Fruit fly (Drosophila melanogaster) Kc167 (cell line): ENCODE results near the gene CG31715.

Experiments used
- Myc ChIP-seq: fragments of >200 bp; optimal IDR thresholded peaks from 2 replicates; lab custom pipeline; 2017; ENCODE audit warnings: missing external identifiers
- Sin3A ChIP-seq: fragments of >200 bp; optimal IDR thresholded peaks from 2 replicates; lab custom pipeline; 2018; ENCODE audit warnings: missing external identifiers
- h ChIP-seq: fragments of >200 bp; optimal IDR thresholded peaks from 3 replicates; lab custom pipeline; 2018; ENCODE audit warnings: missing external identifiers
- insv ChIP-seq: fragments of >200 bp; optimal IDR thresholded peaks from 3 replicates; lab custom pipeline; 2018; ENCODE audit warnings: missing external identifiers
- psq ChIP-seq: fragments of >200 bp; optimal IDR thresholded peaks from 2 replicates; lab custom pipeline; 2017; ENCODE audit warnings: missing external identifiers
- ttk ChIP-seq: sonication (Bioruptor generic); optimal IDR thresholded peaks from 2 replicates; lab custom pipeline; 2017; ENCODE audit warnings: missing external identifiers

The CG31715 gene

DNA sequence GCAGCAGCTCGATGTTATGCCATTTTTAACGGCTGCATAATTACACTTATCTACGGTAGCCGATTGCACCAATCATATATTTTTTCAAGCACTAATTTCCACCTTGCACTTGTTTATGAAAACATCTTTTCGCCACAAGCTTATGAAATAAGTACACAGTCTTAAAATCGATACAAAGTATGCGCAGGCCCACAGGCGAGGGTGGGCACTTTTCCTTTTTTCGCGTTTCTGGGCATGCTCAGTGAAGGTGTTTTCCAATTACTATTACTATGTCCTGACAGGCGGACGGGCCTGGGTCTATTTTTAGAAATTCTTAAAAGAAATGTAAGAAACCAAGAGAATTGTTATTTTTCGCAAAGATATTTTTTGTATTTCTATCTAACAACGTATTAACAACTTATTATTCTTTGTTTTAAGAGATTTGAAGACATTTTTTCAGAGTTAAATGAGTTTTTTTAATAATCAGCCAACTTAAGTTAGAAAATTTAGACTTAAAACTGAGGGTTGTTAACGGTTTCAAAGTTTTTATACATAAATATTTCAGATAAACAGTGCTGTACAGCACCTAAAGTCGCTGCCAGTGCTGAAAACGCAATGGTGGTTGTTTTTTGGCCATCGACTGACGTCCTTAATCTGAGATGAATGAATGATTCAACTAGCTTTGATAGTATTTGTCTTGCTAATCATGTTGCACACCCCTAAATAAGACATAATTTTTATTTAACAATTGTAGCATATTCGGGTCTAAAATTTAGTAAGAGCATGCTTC lies 30.6 kb upstream of the CG31715 start, which contains the start of gene Cdk5alpha:
Cdk5alpha (minus strand) TSS at position 343 of the 769 bp plus-strand sequence.
- TF ChIP-seq insv (lab: Kevin White, UChicago) = no peak
- no peak for TF ChIP-seq h (lab: Kevin White, UChicago)
- TF ChIP-seq Myc (lab: Kevin White, UChicago) = no peak
- no peak for TF ChIP-seq Sin3A (lab: Kevin White, UChicago)
- TF ChIP-seq psq (lab: Kevin White, UChicago) = no peak
- TF ChIP-seq ttk (lab: Kevin White, UChicago) = no peak

DNA sequence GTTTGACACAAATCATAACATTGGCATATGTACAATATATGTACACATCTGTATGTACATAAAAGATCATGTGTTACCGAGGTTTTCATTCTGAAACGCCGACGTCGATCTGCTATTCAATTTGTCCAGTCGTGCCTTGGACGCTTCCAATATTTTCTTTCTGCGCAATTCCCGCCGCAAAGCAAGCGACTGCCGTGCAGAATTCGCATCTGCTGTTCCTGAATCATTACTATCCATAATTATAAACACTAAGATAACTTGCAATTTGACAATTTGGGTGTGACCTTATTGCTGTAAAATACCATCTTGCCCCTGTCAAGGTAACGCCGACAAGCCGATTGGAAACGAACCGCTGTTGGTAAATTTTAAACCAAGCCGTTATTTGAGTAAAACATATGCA lies 29.6 kb upstream of the CG31715 start:
- TF ChIP-seq insv (lab: Kevin White, UChicago) (no peak), Myc (lab: Kevin White, UChicago) (no peak)

DNA sequence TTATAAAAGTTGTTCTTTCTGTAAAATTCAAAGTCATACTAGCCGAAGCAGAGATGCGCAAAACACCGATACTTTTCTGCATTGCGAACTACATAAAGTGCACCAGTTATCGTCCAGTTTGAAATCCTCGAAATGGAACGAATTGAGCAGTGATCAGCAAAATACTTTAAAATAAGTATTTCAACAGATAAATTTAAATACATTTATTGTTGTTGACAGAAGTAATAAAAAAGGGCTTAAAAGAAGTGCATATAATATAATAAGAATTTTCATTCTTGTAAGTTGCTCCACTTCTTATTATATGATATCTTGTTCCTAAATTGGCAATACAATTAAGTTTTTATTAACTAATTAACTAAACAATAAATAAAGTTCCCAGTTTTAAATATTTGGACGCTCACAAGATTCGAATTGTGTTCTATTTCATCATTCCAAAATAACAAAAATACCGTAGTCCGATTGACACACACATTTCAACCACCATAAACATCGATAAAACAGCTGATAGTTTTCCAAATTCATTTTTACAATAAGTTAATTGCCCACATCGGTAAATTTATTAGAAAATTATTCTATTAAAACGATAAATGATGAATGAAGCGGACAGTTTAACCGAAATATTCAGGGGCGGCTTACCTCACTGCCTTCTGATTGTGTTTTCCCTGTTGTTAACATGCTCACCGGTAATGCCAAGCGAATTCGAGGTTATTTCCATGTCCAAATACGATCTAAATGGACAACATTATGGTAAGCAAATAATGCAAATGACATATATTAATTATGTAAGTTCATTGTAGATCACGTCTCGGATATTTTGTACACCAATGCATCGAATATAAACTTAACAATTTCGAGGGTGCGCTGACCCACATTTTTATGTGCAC lies 26.8 kb upstream of the CG31715 start, which contains the start of the genes Usp14 and CG4972:
Usp14 (minus strand) TSS at position 70 of the 884 bp plus-strand sequence.
CG4972 (plus strand) TSS at position 466 of the 884 bp plus-strand sequence.
- no peak for TF ChIP-seq psq (lab: Kevin White, UChicago)
- no peak for TF ChIP-seq insv (lab: Kevin White, UChicago)
- no peak for TF ChIP-seq Myc (lab: Kevin White, UChicago)
- TF ChIP-seq ttk (lab: Kevin White, UChicago) = no peak

DNA sequence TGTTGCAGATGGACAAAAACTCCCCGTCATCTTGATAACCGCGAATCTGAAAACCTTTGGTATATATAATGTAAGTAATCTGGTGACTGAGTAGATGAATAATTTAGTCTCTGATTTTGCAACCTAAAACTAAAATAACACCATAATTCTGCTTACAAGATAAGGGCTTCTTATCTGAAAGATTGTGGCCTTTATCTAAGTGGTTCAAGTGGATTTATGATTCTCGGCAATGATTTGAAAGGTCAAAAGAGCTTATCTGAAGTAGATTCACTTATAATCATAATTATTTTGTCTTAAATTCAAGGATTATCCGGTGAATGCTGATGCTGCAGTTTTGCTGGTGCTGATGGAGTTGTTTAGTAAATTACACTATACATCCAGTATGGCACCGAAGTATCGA lies 25.5 kb upstream of the CG31715 start:
- TF ChIP-seq h (lab: Kevin White, UChicago) (no peak), insv (lab: Kevin White, UChicago) (no peak), Myc (lab: Kevin White, UChicago) (no peak), ttk (lab: Kevin White, UChicago) (no peak), Sin3A (lab: Kevin White, UChicago) (no peak), psq (lab: Kevin White, UChicago) (no peak)

DNA sequence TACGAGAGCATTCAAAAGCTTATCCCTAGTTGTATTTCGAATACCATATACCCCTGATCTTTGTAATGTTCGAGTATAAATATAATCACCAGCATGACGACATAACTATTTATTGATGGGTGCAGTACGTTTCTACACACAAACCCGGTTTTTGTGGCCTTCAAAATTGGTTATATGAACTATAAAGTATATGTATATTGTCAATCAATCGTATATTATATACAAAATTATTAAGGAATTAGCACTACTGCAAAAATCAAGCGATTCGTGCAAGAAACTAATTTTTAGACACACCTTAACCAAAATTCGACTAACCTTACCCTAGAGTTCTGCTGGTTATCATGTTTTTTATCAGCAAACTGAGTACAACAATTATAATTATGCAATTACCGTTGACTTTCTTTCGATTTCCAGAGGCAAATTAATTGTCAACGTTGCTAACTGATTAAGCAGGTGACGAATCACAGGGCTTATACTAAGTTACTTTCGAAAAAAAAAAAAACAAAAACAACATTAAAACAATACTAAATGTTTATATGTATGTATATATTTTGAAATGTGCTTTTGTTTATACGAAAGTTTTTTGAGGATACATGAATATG lies 21.1 kb upstream of the CG31715 start:
- no peak for TF ChIP-seq ttk (lab: Kevin White, UChicago)
- no peak for TF ChIP-seq insv (lab: Kevin White, UChicago)
- no peak for TF ChIP-seq Sin3A (lab: Kevin White, UChicago)
- TF ChIP-seq psq (lab: Kevin White, UChicago) = no peak
- no peak for TF ChIP-seq h (lab: Kevin White, UChicago)
- no peak for TF ChIP-seq Myc (lab: Kevin White, UChicago)

- TF ChIP-seq h (lab: Kevin White, UChicago) (no peak), insv (lab: Kevin White, UChicago) (no peak), Sin3A (lab: Kevin White, UChicago) (no peak), Myc (lab: Kevin White, UChicago) (no peak), ttk (lab: Kevin White, UChicago) (no peak), psq (lab: Kevin White, UChicago) (no peak)
Observed at dm6 chr2L:10321036-10321583, 20.3 kb upstream of the CG31715 start.

- TF ChIP-seq Myc (lab: Kevin White, UChicago) = no peak
Observed at dm6 chr2L:10321612-10322011, 19.8 kb upstream of the CG31715 start.

DNA sequence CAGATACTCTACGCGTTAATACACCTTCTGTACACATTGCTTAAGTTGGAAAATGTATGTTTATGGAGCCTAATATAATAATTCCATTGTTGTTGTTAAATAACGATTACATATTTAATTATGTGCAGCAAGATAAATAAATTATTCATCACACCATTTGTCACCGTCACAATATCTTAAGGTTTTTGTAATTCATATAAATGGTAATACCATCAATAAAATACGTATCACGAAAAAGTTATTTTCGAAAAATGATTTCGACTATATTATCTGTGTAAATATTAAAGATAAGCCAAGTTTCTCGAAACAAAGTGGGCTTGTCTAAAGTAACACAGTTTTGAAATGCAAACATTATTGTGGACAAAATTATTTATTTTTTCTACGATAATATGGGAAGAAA lies 19.2 kb upstream of the CG31715 start, which contains the start of gene CG4995:
CG4995 (plus strand) TSS at position 301 of the 400 bp plus-strand sequence.
- TF ChIP-seq Sin3A (lab: Kevin White, UChicago) (no peak), h (lab: Kevin White, UChicago) (no peak), ttk (lab: Kevin White, UChicago) (no peak), Myc (lab: Kevin White, UChicago) (no peak), insv (lab: Kevin White, UChicago) (no peak), psq (lab: Kevin White, UChicago) (no peak)

- no peak for TF ChIP-seq Sin3A (lab: Kevin White, UChicago)
- TF ChIP-seq h (lab: Kevin White, UChicago) = no peak
- no peak for TF ChIP-seq ttk (lab: Kevin White, UChicago)
- TF ChIP-seq Myc (lab: Kevin White, UChicago) = no peak
Observed at dm6 chr2L:10322773-10323487, 18.5 kb upstream of the CG31715 start, which contains the start of gene CG5381. TSS of gene CG5381 (minus strand) at chr2L:10323102.

- no peak for TF ChIP-seq insv (lab: Kevin White, UChicago)
- no peak for TF ChIP-seq Sin3A (lab: Kevin White, UChicago)
- no peak for TF ChIP-seq h (lab: Kevin White, UChicago)
- TF ChIP-seq ttk (lab: Kevin White, UChicago) = no peak
- TF ChIP-seq psq (lab: Kevin White, UChicago) = no peak
- no peak for TF ChIP-seq Myc (lab: Kevin White, UChicago)
Observed at dm6 chr2L:10327790-10328189, 13.6 kb upstream of the CG31715 start, which contains the start of gene RnrL. TSS of gene RnrL (minus strand) at chr2L:10327943.
